Fruit fly (Drosophila melanogaster) whole organism, pupa: Measurements from ENCODE around the gene Pde9.

Source experiments
- CG17806 ChIP-seq: fragments of 200-800 bp; sonication (Bioruptor generic); optimal IDR thresholded peaks from 2 replicates; lab custom pipeline; 2018; ENCODE audit warnings: missing biosample characterization, mild to moderate bottlenecking, missing genetic modification characterization, moderate library complexity
- CG8301 ChIP-seq: fragments of 200-800 bp; sonication (Bioruptor generic); optimal IDR thresholded peaks from 2 replicates; lab custom pipeline; 2018; ENCODE audit warnings: missing biosample characterization, mild to moderate bottlenecking, missing genetic modification characterization
- EcR ChIP-seq: fragments of 200-800 bp; sonication (Bioruptor generic); optimal IDR thresholded peaks from 3 replicates; lab custom pipeline; 2019; ENCODE audit warnings: missing biosample characterization, missing genetic modification characterization, mild to moderate bottlenecking, moderate library complexity, missing genetic modification reagents
- Ets98B ChIP-seq: fragments of 200-800 bp; sonication (Bioruptor generic); IDR thresholded peaks from 2 replicates; pipeline ENCODE4 v1.3.6; 2022; ENCODE audit warnings: missing biosample characterization, missing genetic modification characterization
- Pif1A ChIP-seq: fragments of 200-800 bp; sonication (Bioruptor generic); optimal IDR thresholded peaks from 3 replicates; lab custom pipeline; 2016; ENCODE audit warnings: missing biosample characterization, missing genetic modification characterization
- gl ChIP-seq: fragments of 200-800 bp; sonication (Bioruptor generic); optimal IDR thresholded peaks from 2 replicates; lab custom pipeline; 2018; ENCODE audit warnings: missing biosample characterization, mild to moderate bottlenecking, missing genetic modification characterization
- rn ChIP-seq: fragments of 200-800 bp; sonication (Bioruptor generic); IDR thresholded peaks from 2 replicates; pipeline ENCODE4 v1.3.6; 2022; ENCODE audit warnings: missing biosample characterization, missing genetic modification characterization

- TF ChIP-seq EcR (GFP tag; lab: Kevin White, UChicago) (no peak), rn (GFP tag; lab: Robert Waterston, UW) (no peak), CG8301 (no peak), CG17806 (no peak), Ets98B (GFP tag; lab: Robert Waterston, UW) (no peak), gl (tag; lab: Kevin White, UChicago) (no peak), Pif1A (GFP tag; lab: Kevin White, UChicago) (no peak)
Observed at dm6 chrX:12764640-12765039, 132.5 kb downstream of the Pde9 start.
